Fruit fly (Drosophila melanogaster): ENCODE measurements around the gene CG32683.

Gene CG32683

DNA sequence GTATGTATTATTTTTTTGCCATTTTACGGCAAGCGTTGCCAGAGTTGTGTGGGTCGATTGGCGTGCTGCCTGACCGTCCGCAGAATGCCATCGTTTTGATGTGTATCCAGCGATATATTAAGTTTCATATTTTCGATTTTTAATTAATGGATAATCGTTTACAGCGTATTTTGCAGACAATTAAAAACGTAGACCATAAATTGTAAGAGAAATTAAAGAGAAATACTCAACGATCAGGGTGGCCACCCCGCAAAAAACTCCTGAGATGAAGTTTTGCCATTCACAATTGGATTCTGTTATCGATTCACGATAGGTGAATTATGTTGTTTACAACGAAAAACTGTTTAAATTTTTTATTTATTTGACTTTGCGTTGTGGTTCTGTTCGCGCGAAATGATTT lies 19.9 kb upstream of the CG32683 start, which contains the start of gene nocte (continued):
- TF ChIP-seq stwl (tag; optimal IDR thresholded peaks at IDR 0.05) (peak; percentile 67), crp (GFP tag; optimal IDR thresholded peaks at IDR 0.05) (no peak), wor (GFP tag; IDR thresholded peaks at IDR 0.05) (no peak), CG9437 (GFP tag; optimal IDR thresholded peaks at IDR 0.05) (peak; percentile 73), TFAM (GFP tag; optimal IDR thresholded peaks at IDR 0.05) (no peak), Ada2b (GFP tag; IDR thresholded peaks at IDR 0.05) (no peak), stc (GFP tag; IDR thresholded peaks at IDR 0.05) (no peak), ken (GFP tag; IDR thresholded peaks at IDR 0.05) (no peak), oc (tag; optimal IDR thresholded peaks at IDR 0.05) (no peak), Tbp (GFP tag; optimal IDR thresholded peaks at IDR 0.05) (no peak), Trl (optimal IDR thresholded peaks at IDR 0.05) (no peak), Trl (GFP tag; optimal IDR thresholded peaks at IDR 0.05) (no peak), CHES-1-like (GFP tag; optimal IDR thresholded peaks at IDR 0.05) (no peak), CG16813 (GFP tag; IDR thresholded peaks at IDR 0.05; ENCODE audit: partially characterized antibody) (peak; percentile 67; the same call in 2 of the 3 replicates), Vsx1 (GFP tag; optimal IDR thresholded peaks at IDR 0.05) (no peak), fd102C (GFP tag; optimal IDR thresholded peaks at IDR 0.05) (no peak), lbe (GFP tag; optimal IDR thresholded peaks at IDR 0.05) (no peak), run (tag; optimal IDR thresholded peaks at IDR 0.05) (no peak), CG10979 (tag; optimal IDR thresholded peaks at IDR 0.05) (no peak), Bdp1 (GFP tag; optimal IDR thresholded peaks at IDR 0.05) (no peak), CG15601 (tag; optimal IDR thresholded peaks at IDR 0.05) (no peak), CG18619 (GFP tag; optimal IDR thresholded peaks at IDR 0.05) (no peak), fru (optimal IDR thresholded peaks at IDR 0.05) (no peak), Scr (GFP tag; IDR thresholded peaks at IDR 0.05; ENCODE audit: partially characterized antibody) (peak; percentile 62), CG10147 (GFP tag; optimal IDR thresholded peaks at IDR 0.05) (no peak), HmgD (GFP tag; optimal IDR thresholded peaks at IDR 0.05) (no peak), zen (tag; optimal IDR thresholded peaks at IDR 0.05) (peak; percentile 12), CG5245 (GFP tag; optimal IDR thresholded peaks at IDR 0.05) (no peak), Nf-YA (GFP tag; IDR thresholded peaks at IDR 0.05) (no peak), ase (GFP tag; IDR thresholded peaks at IDR 0.05) (no peak), dysf (GFP tag; IDR thresholded peaks at IDR 0.05) (no peak), CG14441 (GFP tag; IDR thresholded peaks at IDR 0.05) (no peak), CG32767 (GFP tag; IDR thresholded peaks at IDR 0.05) (peak; percentile 87), dan (GFP tag; IDR thresholded peaks at IDR 0.05) (no peak), CG13775 (GFP tag; optimal IDR thresholded peaks at IDR 0.05) (no peak), ara (GFP tag; IDR thresholded peaks at IDR 0.05) (no peak), sens-2 (GFP tag; IDR thresholded peaks at IDR 0.05) (no peak), CG6765 (GFP tag; optimal IDR thresholded peaks at IDR 0.05) (no peak), Sry-β (GFP tag; optimal IDR thresholded peaks at IDR 0.05) (no peak), H15 (GFP tag; IDR thresholded peaks at IDR 0.05) (no peak), CG33213 (GFP tag; optimal IDR thresholded peaks at IDR 0.05) (peak; percentile 1), chm (GFP tag; IDR thresholded peaks at IDR 0.05) (no peak), Ets65A (GFP tag) (peak; percentile 88), slou (GFP tag; optimal IDR thresholded peaks at IDR 0.05) (no peak), jumu (GFP tag; optimal IDR thresholded peaks at IDR 0.05) (no peak), CG2712 (tag; optimal IDR thresholded peaks at IDR 0.05) (peak; percentile 98), CG17612 (GFP tag; IDR thresholded peaks at IDR 0.05) (no peak), sim (GFP tag; IDR thresholded peaks at IDR 0.05) (no peak), CG3065 (GFP tag; optimal IDR thresholded peaks at IDR 0.05) (no peak), Spps (tag; optimal IDR thresholded peaks at IDR 0.05) (no peak), nmo (GFP tag; optimal IDR thresholded peaks at IDR 0.05) (peak; percentile 23), Drgx (GFP tag; IDR thresholded peaks at IDR 0.05) (no peak), ato (GFP tag; IDR thresholded peaks at IDR 0.05; ENCODE audit: partially characterized antibody) (no peak), rib (GFP tag; IDR thresholded peaks at IDR 0.05) (no peak)

Data from whole organism, embryonic.